Fruit fly (Drosophila melanogaster) whole organism, prepupa: Measurements from ENCODE around the gene CG15263.

Source experiments
- Blimp-1 ChIP-seq: fragments of 200-800 bp; sonication (Bioruptor generic); optimal IDR thresholded peaks from 3 replicates; lab custom pipeline; 2017; ENCODE audit warnings: missing biosample characterization, missing genetic modification characterization, mild to moderate bottlenecking, moderate library complexity, missing genetic modification reagents
- CG10631 ChIP-seq: fragments of 200-800 bp; sonication (Bioruptor generic); optimal IDR thresholded peaks from 2 replicates; lab custom pipeline; 2016; ENCODE audit warnings: missing biosample characterization, missing genetic modification characterization
- CG10669 ChIP-seq: fragments of 200-800 bp; sonication (Bioruptor generic); optimal IDR thresholded peaks from 3 replicates; lab custom pipeline; 2018; ENCODE audit warnings: missing biosample characterization, mild to moderate bottlenecking, missing genetic modification characterization, moderate library complexity
- CG11294 ChIP-seq: fragments of 200-800 bp; sonication (Bioruptor generic); IDR thresholded peaks from 2 replicates; pipeline ENCODE4 v1.3.6; 2022; ENCODE audit warnings: missing biosample characterization, missing genetic modification characterization
- CG11762 ChIP-seq: fragments of 200-800 bp; sonication (Bioruptor generic); optimal IDR thresholded peaks from 3 replicates; lab custom pipeline; 2016; ENCODE audit warnings: missing biosample characterization, missing genetic modification characterization; ENCODE audit not compliant: insufficient read depth
- CG15336 ChIP-seq: fragments of 200-800 bp; sonication (Bioruptor generic); IDR thresholded peaks from 2 replicates; pipeline ENCODE4 v1.3.6; 2022; ENCODE audit warnings: missing biosample characterization, missing genetic modification characterization
- CG1621 ChIP-seq: fragments of 200-800 bp; sonication (Bioruptor generic); optimal IDR thresholded peaks from 3 replicates; lab custom pipeline; 2018; ENCODE audit warnings: missing biosample characterization, mild to moderate bottlenecking, missing genetic modification characterization
- CG16779 ChIP-seq: fragments of 200-800 bp; sonication (Bioruptor generic); optimal IDR thresholded peaks from 3 replicates; lab custom pipeline; 2017; ENCODE audit warnings: missing biosample characterization, mild to moderate bottlenecking, missing genetic modification characterization
- CG3032 ChIP-seq: fragments of 200-800 bp; optimal IDR thresholded peaks from 2 replicates; lab custom pipeline; 2019; ENCODE audit warnings: missing biosample characterization, mild to moderate bottlenecking, missing genetic modification characterization, moderate library complexity
- CG31627 ChIP-seq: fragments of 200-800 bp; sonication (Bioruptor generic); optimal IDR thresholded peaks from 3 replicates; lab custom pipeline; 2016; ENCODE audit warnings: missing biosample characterization, missing genetic modification characterization
- CG34406 ChIP-seq: fragments of 200-800 bp; sonication (Bioruptor generic); optimal IDR thresholded peaks from 3 replicates; lab custom pipeline; 2016; ENCODE audit warnings: missing biosample characterization, missing genetic modification characterization
- CG3919 ChIP-seq: fragments of 200-800 bp; sonication (Bioruptor generic); optimal IDR thresholded peaks from 3 replicates; lab custom pipeline; 2016; ENCODE audit warnings: missing biosample characterization, missing genetic modification characterization
- CG4318 ChIP-seq: fragments of 200-800 bp; sonication (Bioruptor generic); optimal IDR thresholded peaks from 3 replicates; lab custom pipeline; 2017; ENCODE audit warnings: missing biosample characterization, mild to moderate bottlenecking, missing genetic modification characterization
- CG6163 ChIP-seq: fragments of 200-800 bp; sonication (Bioruptor generic); IDR thresholded peaks from 3 replicates; pipeline ENCODE4 v1.3.6; 2022; ENCODE audit warnings: missing biosample characterization, missing genetic modification characterization
- CG6276 ChIP-seq: fragments of 200-800 bp; sonication (Bioruptor generic); optimal IDR thresholded peaks from 2 replicates; lab custom pipeline; 2017; ENCODE audit warnings: missing biosample characterization, mild to moderate bottlenecking, missing genetic modification characterization
- CG6792 ChIP-seq: fragments of 200-800 bp; sonication (Bioruptor generic); optimal IDR thresholded peaks from 3 replicates; lab custom pipeline; 2016; ENCODE audit warnings: missing biosample characterization, missing genetic modification characterization
- CG6854 ChIP-seq: fragments of 200-800 bp; sonication (Bioruptor generic); optimal IDR thresholded peaks from 2 replicates; lab custom pipeline; 2017; ENCODE audit warnings: missing biosample characterization, mild to moderate bottlenecking, missing genetic modification characterization
- CG7368 ChIP-seq: fragments of 200-800 bp; sonication (Bioruptor generic); optimal IDR thresholded peaks from 3 replicates; lab custom pipeline; 2016; ENCODE audit warnings: missing biosample characterization, missing genetic modification characterization
- CG8119 ChIP-seq: fragments of 200-800 bp; sonication (Bioruptor generic); IDR thresholded peaks from 3 replicates; pipeline ENCODE4 v1.3.6; 2022; ENCODE audit warnings: missing biosample characterization, missing genetic modification characterization
- CG8319 ChIP-seq: fragments of 200-800 bp; sonication (Bioruptor generic); optimal IDR thresholded peaks from 3 replicates; lab custom pipeline; 2016; ENCODE audit warnings: missing biosample characterization, missing genetic modification characterization
- CG8632 ChIP-seq: fragments of 200-800 bp; sonication (Bioruptor generic); optimal IDR thresholded peaks from 3 replicates; lab custom pipeline; 2016; ENCODE audit warnings: missing biosample characterization, missing genetic modification characterization
- CG9139 ChIP-seq: fragments of 200-800 bp; sonication (Bioruptor generic); optimal IDR thresholded peaks from 3 replicates; lab custom pipeline; 2017; ENCODE audit warnings: missing biosample characterization, mild to moderate bottlenecking, missing genetic modification characterization
- Eip75B ChIP-seq: fragments of 200-800 bp; sonication (Bioruptor generic); optimal IDR thresholded peaks from 3 replicates; lab custom pipeline; 2016; ENCODE audit warnings: missing biosample characterization, missing genetic modification characterization
- Eip78C ChIP-seq: fragments of 200-800 bp; sonication (Bioruptor generic); peaks from one replicate; lab custom pipeline; 2016; ENCODE audit warnings: missing biosample characterization, missing genetic modification characterization
- Ets21C ChIP-seq: fragments of 200-800 bp; sonication (Bioruptor generic); optimal IDR thresholded peaks from 3 replicates; lab custom pipeline; 2016; ENCODE audit warnings: missing biosample characterization, missing genetic modification characterization
- Ets96B ChIP-seq: fragments of 200-800 bp; optimal IDR thresholded peaks from 2 replicates; lab custom pipeline; 2019; ENCODE audit warnings: missing biosample characterization, mild to moderate bottlenecking, missing genetic modification characterization, moderate library complexity
- Hr38 ChIP-seq: sonication (Bioruptor generic); optimal IDR thresholded peaks from 2 replicates; lab custom pipeline; 2016; ENCODE audit warnings: missing biosample characterization, missing genetic modification characterization
- Met ChIP-seq: fragments of 200-800 bp; sonication (Bioruptor generic); optimal IDR thresholded peaks from 3 replicates; lab custom pipeline; 2016; ENCODE audit warnings: missing biosample characterization, missing genetic modification characterization
- OdsH ChIP-seq: fragments of 200-800 bp; sonication (Bioruptor generic); optimal IDR thresholded peaks from 3 replicates; lab custom pipeline; 2016; ENCODE audit warnings: missing biosample characterization, missing genetic modification characterization
- Smox ChIP-seq: fragments of 200-800 bp; sonication (Bioruptor generic); optimal IDR thresholded peaks from 3 replicates; lab custom pipeline; 2016; ENCODE audit warnings: missing biosample characterization, missing genetic modification characterization
- Sox102F ChIP-seq: fragments of 200-800 bp; sonication (Bioruptor generic); optimal IDR thresholded peaks from 2 replicates; lab custom pipeline; 2016; ENCODE audit warnings: missing biosample characterization, mild to moderate bottlenecking, missing genetic modification characterization
- Sox14 ChIP-seq: fragments of 200-800 bp; sonication (Bioruptor generic); optimal IDR thresholded peaks from 3 replicates; lab custom pipeline; 2016; ENCODE audit warnings: missing biosample characterization, missing genetic modification characterization
- Sox15 ChIP-seq: fragments of 200-800 bp; sonication (Bioruptor generic); optimal IDR thresholded peaks from 3 replicates; lab custom pipeline; 2016; ENCODE audit warnings: missing biosample characterization, missing genetic modification characterization
- achi ChIP-seq: fragments of 200-800 bp; sonication (Bioruptor generic); optimal IDR thresholded peaks from 3 replicates; lab custom pipeline; 2016; ENCODE audit warnings: missing biosample characterization, missing genetic modification characterization
- acj6 ChIP-seq: fragments of 200-800 bp; sonication (Bioruptor generic); optimal IDR thresholded peaks from 3 replicates; lab custom pipeline; 2016; ENCODE audit warnings: missing biosample characterization, missing genetic modification characterization
- cyc ChIP-seq: fragments of 200-800 bp; sonication (Bioruptor generic); optimal IDR thresholded peaks from 3 replicates; lab custom pipeline; 2016; ENCODE audit warnings: missing biosample characterization, missing genetic modification characterization
- dsx ChIP-seq: fragments of 200-800 bp; optimal IDR thresholded peaks from 3 replicates; lab custom pipeline; 2019; ENCODE audit warnings: missing biosample characterization, mild to moderate bottlenecking, missing genetic modification characterization, moderate library complexity; ENCODE audit not compliant: poor library complexity, severe bottlenecking
- esn ChIP-seq: fragments of 200-800 bp; sonication (Bioruptor generic); optimal IDR thresholded peaks from 2 replicates; lab custom pipeline; 2016; ENCODE audit warnings: missing biosample characterization, mild to moderate bottlenecking, missing genetic modification characterization, moderate library complexity
- fd59A ChIP-seq: fragments of 200-800 bp; sonication (Bioruptor generic); optimal IDR thresholded peaks from 2 replicates; lab custom pipeline; 2017; ENCODE audit warnings: missing biosample characterization, mild to moderate bottlenecking, missing genetic modification characterization, missing genetic modification reagents
- fd85E ChIP-seq: fragments of 200-800 bp; sonication (Bioruptor generic); optimal IDR thresholded peaks from 3 replicates; lab custom pipeline; 2016; ENCODE audit warnings: missing biosample characterization, missing genetic modification characterization
- fkh ChIP-seq: fragments of 200-800 bp; sonication (Bioruptor generic); optimal IDR thresholded peaks from 3 replicates; lab custom pipeline; 2017; ENCODE audit warnings: missing biosample characterization, mild to moderate bottlenecking, missing genetic modification characterization, moderate library complexity
- lz ChIP-seq: fragments of 200-800 bp; sonication (Bioruptor generic); optimal IDR thresholded peaks from 3 replicates; lab custom pipeline; 2016; ENCODE audit warnings: missing biosample characterization, missing genetic modification characterization
- pdm3 ChIP-seq: fragments of 200-800 bp; sonication (Bioruptor generic); optimal IDR thresholded peaks from 3 replicates; lab custom pipeline; 2016; ENCODE audit warnings: missing biosample characterization, missing genetic modification characterization
- salr ChIP-seq, 2 experiments: fragments of 200-800 bp; sonication (Bioruptor generic); optimal IDR thresholded peaks; 3 replicates each; lab custom pipeline; 2016 to 2018; ENCODE audit warnings: missing biosample characterization in 2 of 2, missing genetic modification characterization in 2 of 2, mild to moderate bottlenecking in 1 of 2
- ss ChIP-seq, 2 experiments: fragments of 200-800 bp; sonication (Bioruptor generic); optimal IDR thresholded peaks; 2 replicates in 1 of 2; 3 replicates in 1 of 2; lab custom pipeline; 2017 to 2018; ENCODE audit warnings: mild to moderate bottlenecking in 2 of 2, missing biosample characterization in 2 of 2, missing genetic modification characterization in 2 of 2, moderate library complexity in 1 of 2
- svp ChIP-seq: fragments of 200-800 bp; sonication (Bioruptor generic); peaks from one replicate; lab custom pipeline; 2016; ENCODE audit warnings: missing biosample characterization, missing genetic modification characterization
- topi ChIP-seq: fragments of 200-800 bp; sonication (Bioruptor generic); optimal IDR thresholded peaks from 3 replicates; lab custom pipeline; 2016; ENCODE audit warnings: missing biosample characterization, missing genetic modification characterization
- vri ChIP-seq: fragments of 200-800 bp; sonication (Bioruptor generic); optimal IDR thresholded peaks from 3 replicates; lab custom pipeline; 2016; ENCODE audit warnings: missing biosample characterization, mild to moderate bottlenecking, missing genetic modification characterization

CG15263 gene

dm6 chr2L:15327993-15328392, 43.2 kb downstream of the CG15263 start (continued):
- TF ChIP-seq CG11762 (no peak), Ets96B (tag; lab: Kevin White, UChicago) (no peak), vri (GFP tag; lab: Kevin White, UChicago) (no peak), Ets21C (GFP tag; lab: Kevin White, UChicago) (peak; percentile 29), CG10669 (no peak), CG4318 (GFP tag; lab: Kevin White, UChicago) (peak; percentile 40), salr (GFP tag; optimal IDR thresholded peaks at IDR 0.05; lab: Kevin White, UChicago) (no peak), fd59A (no peak), OdsH (GFP tag; lab: Kevin White, UChicago) (peak; percentile 7), CG3919 (GFP tag; lab: Kevin White, UChicago) (peak; percentile 25), fd85E (GFP tag; lab: Kevin White, UChicago) (no peak), fkh (GFP tag; lab: Kevin White, UChicago) (no peak), CG3032 (tag; lab: Kevin White, UChicago) (no peak), Sox15 (GFP tag; lab: Kevin White, UChicago) (no peak), lz (GFP tag; lab: Kevin White, UChicago) (peak; percentile 23), CG6854 (GFP tag; lab: Kevin White, UChicago) (no peak)

dm6 chr2L:15329382-15329781, 44.6 kb downstream of the CG15263 start:
- TF ChIP-seq topi (GFP tag; lab: Kevin White, UChicago) (peak; percentile 58), CG6276 (GFP tag; lab: Kevin White, UChicago) (no peak), CG10669 (peak; percentile 1), dsx (no peak), Smox (GFP tag; lab: Kevin White, UChicago) (peak; percentile 57), Eip78C (GFP tag; lab: Kevin White, UChicago) (peak; percentile 83), Blimp-1 (GFP tag; lab: Kevin White, UChicago) (no peak), achi (peak; percentile 22), CG34406 (no peak), pdm3 (GFP tag; lab: Kevin White, UChicago) (peak; percentile 9), svp (GFP tag; lab: Kevin White, UChicago) (peak; percentile 86), CG1621 (tag; lab: Kevin White, UChicago) (peak; percentile 15), acj6 (GFP tag; lab: Kevin White, UChicago) (peak; percentile 28), CG10631 (GFP tag; lab: Kevin White, UChicago) (no peak), Sox14 (GFP tag; lab: Kevin White, UChicago) (peak; percentile 8), CG31627 (GFP tag; lab: Kevin White, UChicago) (peak; percentile 62), CG3032 (tag; lab: Kevin White, UChicago) (peak; percentile 30), esn (GFP tag; lab: Kevin White, UChicago) (peak; percentile 67), fkh (GFP tag; lab: Kevin White, UChicago) (no peak), CG8119 (GFP tag; lab: Robert Waterston, UW) (no peak), OdsH (GFP tag; lab: Kevin White, UChicago) (peak; percentile 9), vri (GFP tag; lab: Kevin White, UChicago) (peak; percentile 34), fd59A (no peak), lz (GFP tag; lab: Kevin White, UChicago) (peak; percentile 50), Ets96B (tag; lab: Kevin White, UChicago) (peak; percentile 21), Eip75B (GFP tag; lab: Kevin White, UChicago) (no peak), CG9139 (no peak), cyc (GFP tag; lab: Kevin White, UChicago) (peak; percentile 39), CG16779 (tag; lab: Kevin White, UChicago) (no peak), CG8319 (GFP tag; lab: Kevin White, UChicago) (no peak), CG6792 (GFP tag; lab: Kevin White, UChicago) (peak; percentile 25), CG8632 (GFP tag; lab: Kevin White, UChicago) (peak; percentile 24), CG6163 (GFP tag; lab: Robert Waterston, UW) (peak; percentile 43; the same call in 2 of the 3 replicates), CG3919 (GFP tag; lab: Kevin White, UChicago) (peak; percentile 38), CG7368 (GFP tag; lab: Kevin White, UChicago) (no peak), Sox102F (peak; percentile 47), Met (peak; percentile 66), fd85E (GFP tag; lab: Kevin White, UChicago) (no peak), Ets21C (GFP tag; lab: Kevin White, UChicago) (peak; percentile 43), CG15336 (GFP tag; lab: Robert Waterston, UW) (no peak), CG11762 (peak; percentile 7), ss (GFP tag; optimal IDR thresholded peaks at IDR 0.05; lab: Kevin White, UChicago) (no peak), CG11294 (GFP tag; lab: Robert Waterston, UW) (no peak), Hr38 (no peak)
